Worm (Caenorhabditis elegans) whole organism, mixed stage, embryonic: ENCODE measurements around the gene nhr-185.

Source experiments
- lsy-2 ChIP-seq: fragments of 150-350 bp; optimal IDR thresholded peaks from 2 replicates; lab custom pipeline; 2014; ENCODE audit warnings: missing biosample characterization, missing genetic modification characterization
- nhr-237 ChIP-seq: fragments of 150-350 bp; optimal IDR thresholded peaks from 2 replicates; lab custom pipeline; 2014; ENCODE audit warnings: missing biosample characterization, missing genetic modification characterization
- unc-62 ChIP-seq: fragments of 150-350 bp; optimal IDR thresholded peaks from 2 replicates; lab custom pipeline; 2014; ENCODE audit warnings: missing biosample characterization, missing genetic modification reagents, missing genetic modification characterization

DNA sequence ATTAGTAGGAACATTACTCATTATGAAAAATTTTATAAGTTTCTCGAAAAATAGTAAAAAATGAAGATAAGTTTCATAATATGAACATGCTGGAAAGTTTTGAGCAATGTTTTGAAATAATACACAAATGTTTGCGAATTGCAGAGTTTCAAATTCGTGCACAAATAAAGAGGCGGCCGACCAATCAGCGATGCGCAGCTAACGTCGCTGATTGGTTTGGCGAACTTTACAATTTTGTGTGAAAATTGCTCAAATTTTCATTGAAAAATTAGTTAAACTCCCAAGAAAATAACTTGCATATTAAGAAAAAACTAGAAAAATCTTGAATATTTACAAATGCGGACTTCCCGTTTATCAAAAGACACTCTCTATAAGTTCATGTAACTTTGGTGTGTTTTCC, 14.5 kb downstream of the nhr-185 start:
- TF ChIP-seq unc-62 (GFP tag; lab: Kevin White, UChicago) (no peak), nhr-237 (tag; lab: Kevin White, UChicago) (no peak), lsy-2 (no peak)
